Fruit fly (Drosophila melanogaster): ENCODE data around the gene Or2a.
A peak's percentile ranks its signal among the peaks of the same experiment; 100 is the strongest.

Or2a gene

DNA sequence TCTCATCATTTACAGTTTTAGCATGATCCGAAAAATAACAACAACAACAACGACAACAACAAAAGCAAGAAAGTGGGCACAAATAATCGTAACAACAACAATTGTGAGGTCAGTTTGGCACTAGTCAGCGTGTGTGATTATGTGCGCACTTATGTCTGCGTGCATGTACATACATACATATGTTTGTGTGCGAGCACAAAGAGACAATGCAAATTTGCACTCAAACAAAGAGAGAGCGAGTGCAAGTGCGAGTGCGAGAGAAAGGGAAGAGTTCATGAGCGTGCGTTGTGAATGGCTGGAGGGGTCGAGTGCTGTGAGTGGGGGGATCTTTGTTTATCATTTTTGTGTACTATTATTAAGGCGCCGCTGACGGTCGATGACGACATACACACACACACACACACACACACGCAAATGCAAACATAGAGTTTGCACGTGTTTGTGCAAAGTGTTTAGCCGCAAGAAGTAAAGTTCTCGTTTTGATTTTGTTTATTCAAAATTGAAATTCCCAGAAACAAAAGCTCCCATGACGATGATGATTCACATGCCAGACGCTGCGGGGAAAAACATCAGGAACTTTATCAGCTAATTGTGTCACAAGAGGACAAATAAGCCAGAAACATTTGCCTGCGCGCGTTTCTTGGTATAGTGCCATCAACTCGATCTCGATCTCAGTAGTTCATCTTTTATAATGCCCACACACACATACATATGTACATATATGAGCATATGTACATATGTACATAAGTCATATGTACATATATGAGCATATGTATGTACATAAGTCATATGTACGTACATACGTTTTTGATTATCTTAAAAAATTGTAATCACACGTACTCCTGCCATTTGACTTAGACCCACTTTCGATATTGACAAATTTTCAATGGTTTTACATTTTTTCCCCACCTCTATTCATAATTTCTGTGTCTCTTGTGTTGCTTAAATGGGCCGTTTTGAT, 48.7 kb downstream of the Or2a start (continued):
- TF ChIP-seq CG11560 (tag; IDR thresholded peaks at IDR 0.05) (no peak), pzg (GFP tag; optimal IDR thresholded peaks at IDR 0.05) (no peak), nom (GFP tag; optimal IDR thresholded peaks at IDR 0.05) (no peak), pho (GFP tag; optimal IDR thresholded peaks at IDR 0.05) (no peak), tup (GFP tag; optimal IDR thresholded peaks at IDR 0.05) (no peak), CG3847 (GFP tag; IDR thresholded peaks at IDR 0.05) (no peak), CG8388 (GFP tag; optimal IDR thresholded peaks at IDR 0.05) (no peak), CG33557 (GFP tag; optimal IDR thresholded peaks at IDR 0.05) (no peak), Elba2 (GFP tag; optimal IDR thresholded peaks at IDR 0.05) (no peak), Oaz (GFP tag; IDR thresholded peaks at IDR 0.05) (no peak), TFAM (GFP tag; optimal IDR thresholded peaks at IDR 0.05) (no peak), bcd (GFP tag; optimal IDR thresholded peaks at IDR 0.05) (peak; percentile 16), CG18619 (GFP tag; optimal IDR thresholded peaks at IDR 0.05) (no peak), CG10274 (GFP tag; optimal IDR thresholded peaks at IDR 0.05) (no peak), toy (GFP tag; IDR thresholded peaks at IDR 0.05) (no peak), Hey (tag; optimal IDR thresholded peaks at IDR 0.05) (no peak), Lpt (GFP tag; optimal IDR thresholded peaks at IDR 0.05) (no peak), NC2α (GFP tag; optimal IDR thresholded peaks at IDR 0.05) (no peak), CG10321 (GFP tag; IDR thresholded peaks at IDR 0.05) (no peak), ind (GFP tag; optimal IDR thresholded peaks at IDR 0.05) (no peak), gcm (GFP tag; optimal IDR thresholded peaks at IDR 0.05) (no peak), emc (GFP tag; optimal IDR thresholded peaks at IDR 0.05) (no peak), CG17829 (tag; optimal IDR thresholded peaks at IDR 0.05) (no peak), Usf (GFP tag; optimal IDR thresholded peaks at IDR 0.05) (no peak), ab (GFP tag; optimal IDR thresholded peaks at IDR 0.05) (no peak), ken (GFP tag; IDR thresholded peaks at IDR 0.05) (no peak), Deaf1 (tag; optimal IDR thresholded peaks at IDR 0.05) (no peak), aop (GFP tag; IDR thresholded peaks at IDR 0.05) (no peak), Nf-YA (GFP tag; IDR thresholded peaks at IDR 0.05) (no peak), H15 (GFP tag; IDR thresholded peaks at IDR 0.05) (no peak), CG14441 (GFP tag; IDR thresholded peaks at IDR 0.05) (no peak), ase (GFP tag; IDR thresholded peaks at IDR 0.05) (no peak), CG13624 (GFP tag; optimal IDR thresholded peaks at IDR 0.05) (no peak), hb (GFP tag; IDR thresholded peaks at IDR 0.05; ENCODE audit: partially characterized antibody) (no peak), grn (GFP tag; optimal IDR thresholded peaks at IDR 0.05) (no peak), CG16815 (GFP tag; optimal IDR thresholded peaks at IDR 0.05) (no peak), CG13424 (tag; optimal IDR thresholded peaks at IDR 0.05) (no peak), yki (optimal IDR thresholded peaks at IDR 0.05) (no peak), CG6683 (GFP tag; optimal IDR thresholded peaks at IDR 0.05) (no peak), zf30C (GFP tag; optimal IDR thresholded peaks at IDR 0.05) (no peak), CG4730 (GFP tag; IDR thresholded peaks at IDR 0.05) (no peak), gt (GFP tag; IDR thresholded peaks at IDR 0.05) (no peak), C15 (GFP tag; IDR thresholded peaks at IDR 0.05) (no peak), CG4404 (GFP tag; IDR thresholded peaks at IDR 0.05) (no peak), CG15696 (tag; optimal IDR thresholded peaks at IDR 0.05) (peak; percentile 65), unpg (GFP tag; optimal IDR thresholded peaks at IDR 0.05) (no peak), Hand (GFP tag; optimal IDR thresholded peaks at IDR 0.05) (no peak), chn (GFP tag; optimal IDR thresholded peaks at IDR 0.05) (no peak), Ada2b (GFP tag; IDR thresholded peaks at IDR 0.05) (no peak), shn (GFP tag; optimal IDR thresholded peaks at IDR 0.05) (no peak), vnd (GFP tag; IDR thresholded peaks at IDR 0.05; ENCODE audit: partially characterized antibody) (no peak)
